Fruit fly (Drosophila melanogaster) whole organism, prepupa: ENCODE results near the gene CG2839.

ENCODE experiments used
- CG16779 ChIP-seq: fragments of 200-800 bp; sonication (Bioruptor generic); optimal IDR thresholded peaks from 3 replicates; lab custom pipeline; 2017; ENCODE audit warnings: missing biosample characterization, mild to moderate bottlenecking, missing genetic modification characterization
- CG3032 ChIP-seq: fragments of 200-800 bp; optimal IDR thresholded peaks from 2 replicates; lab custom pipeline; 2019; ENCODE audit warnings: missing biosample characterization, mild to moderate bottlenecking, missing genetic modification characterization, moderate library complexity
- Hr39 ChIP-seq: fragments of 200-800 bp; sonication (Bioruptor generic); optimal IDR thresholded peaks from 2 replicates; lab custom pipeline; 2016; ENCODE audit warnings: missing biosample characterization, missing genetic modification characterization

- TF ChIP-seq CG16779 (tag; lab: Kevin White, UChicago) = no peak
- TF ChIP-seq Hr39 (GFP tag; lab: Kevin White, UChicago) = peak; percentile 49
- TF ChIP-seq CG3032 (tag; lab: Kevin White, UChicago) = no peak
Measured at dm6 chr2L:664306-664705, 38.9 kb downstream of the CG2839 start.
